Worm (Caenorhabditis elegans) whole organism, L2 larva: ENCODE data around the gene C34F6.12.

Experiments used
- R02D3.7 ChIP-seq: fragments of 150-350 bp; optimal IDR thresholded peaks from 2 replicates; lab custom pipeline; 2014; ENCODE audit warnings: missing biosample characterization, missing genetic modification characterization
- Y55F3AM.14 ChIP-seq: fragments of 200-800 bp; sonication (Bioruptor generic); optimal IDR thresholded peaks from 2 replicates; lab custom pipeline; 2018; ENCODE audit warnings: mild to moderate bottlenecking, missing genetic modification characterization, missing compliant biosample characterization
- elt-1 ChIP-seq: fragments of 150-350 bp; optimal IDR thresholded peaks from 2 replicates; lab custom pipeline; 2014; ENCODE audit warnings: missing biosample characterization, missing genetic modification characterization
- elt-3 ChIP-seq: sonication (generic microtip); optimal IDR thresholded peaks from 2 replicates; lab custom pipeline; 2017; ENCODE audit warnings: missing biosample characterization, missing genetic modification characterization
- lin-11 ChIP-seq: fragments of 150-350 bp; sonication (generic microtip); optimal IDR thresholded peaks from 2 replicates; lab custom pipeline; 2014; ENCODE audit warnings: missing biosample characterization, missing genetic modification characterization, inconsistent platforms, mixed read lengths
- nhr-10 ChIP-seq: sonication (generic microtip); optimal IDR thresholded peaks from 2 replicates; lab custom pipeline; 2017; ENCODE audit warnings: missing biosample characterization, missing genetic modification characterization
- nhr-11 ChIP-seq: fragments of 150-350 bp; optimal IDR thresholded peaks from 2 replicates; lab custom pipeline; 2014; ENCODE audit warnings: missing biosample characterization, missing genetic modification characterization
- nhr-237 ChIP-seq: fragments of 150-350 bp; optimal IDR thresholded peaks from 2 replicates; lab custom pipeline; 2014; ENCODE audit warnings: missing biosample characterization, missing genetic modification characterization
- nhr-77 ChIP-seq: fragments of 150-350 bp; optimal IDR thresholded peaks from 2 replicates; lab custom pipeline; 2014; ENCODE audit warnings: missing biosample characterization, missing genetic modification characterization
- sma-9 ChIP-seq, 2 experiments: fragments of 150-350 bp in 1 of 2; sonication (generic microtip) in 1 of 2; optimal IDR thresholded peaks; 2 replicates each; lab custom pipeline; 2014 to 2016; ENCODE audit warnings: missing genetic modification characterization in 2 of 2, mild to moderate bottlenecking in 1 of 2, missing biosample characterization in 1 of 2, missing compliant biosample characterization in 1 of 2, missing genetic modification reagents in 1 of 2, moderate library complexity in 1 of 2
- snpc-4 ChIP-seq: fragments of 150-350 bp; optimal IDR thresholded peaks from 2 replicates; lab custom pipeline; 2014; ENCODE audit warnings: missing biosample characterization, missing genetic modification characterization
- unc-62 ChIP-seq: fragments of 150-350 bp; optimal IDR thresholded peaks from 2 replicates; lab custom pipeline; 2014; ENCODE audit warnings: missing biosample characterization, missing genetic modification reagents, missing genetic modification characterization
- ztf-11 ChIP-seq: sonication (generic microtip); optimal IDR thresholded peaks from 2 replicates; lab custom pipeline; 2017; ENCODE audit warnings: missing biosample characterization, missing genetic modification characterization
- ztf-4 ChIP-seq: fragments of 150-350 bp; optimal IDR thresholded peaks from 2 replicates; lab custom pipeline; 2014; ENCODE audit warnings: missing biosample characterization, missing genetic modification characterization

ce11 chrX:11240585-11241115, 14.2 kb upstream of the C34F6.12 start, which contains the start of gene C34F6.10:
- no peak for TF ChIP-seq elt-1 (tag; lab: Kevin White, UChicago)
- TF ChIP-seq snpc-4 (tag; lab: Kevin White, UChicago), result no peak
- no peak for TF ChIP-seq lin-11
- TF ChIP-seq Y55F3AM.14 (GFP tag; lab: Kevin White, UChicago), result no peak
- no peak for TF ChIP-seq ztf-11 (tag; lab: Kevin White, UChicago)
- TF ChIP-seq unc-62 (GFP tag; lab: Kevin White, UChicago), result no peak
- TF ChIP-seq sma-9 (GFP tag; optimal IDR thresholded peaks at IDR 0.05; lab: Kevin White, UChicago), result no peak
- no peak for TF ChIP-seq sma-9 (tag; optimal IDR thresholded peaks at IDR 0.05; lab: Kevin White, UChicago)
- no peak for TF ChIP-seq nhr-10 (tag; lab: Kevin White, UChicago)
- TF ChIP-seq nhr-237 (tag; lab: Kevin White, UChicago), result no peak
- TF ChIP-seq nhr-11 (tag; lab: Kevin White, UChicago), result no peak
- no peak for TF ChIP-seq ztf-4 (tag; lab: Kevin White, UChicago)
- TF ChIP-seq R02D3.7 (tag; lab: Kevin White, UChicago), result no peak
- no peak for TF ChIP-seq elt-3 (tag; lab: Kevin White, UChicago)
- no peak for TF ChIP-seq nhr-77
